Fruit fly (Drosophila melanogaster): ENCODE data around the gene CG32816.
"Not testable (repeated sequence)": the region's sequence is repeated elsewhere in the genome, so short reads cannot be mapped to it uniquely, and the experiment has no call there.

The CG32816 gene

DNA sequence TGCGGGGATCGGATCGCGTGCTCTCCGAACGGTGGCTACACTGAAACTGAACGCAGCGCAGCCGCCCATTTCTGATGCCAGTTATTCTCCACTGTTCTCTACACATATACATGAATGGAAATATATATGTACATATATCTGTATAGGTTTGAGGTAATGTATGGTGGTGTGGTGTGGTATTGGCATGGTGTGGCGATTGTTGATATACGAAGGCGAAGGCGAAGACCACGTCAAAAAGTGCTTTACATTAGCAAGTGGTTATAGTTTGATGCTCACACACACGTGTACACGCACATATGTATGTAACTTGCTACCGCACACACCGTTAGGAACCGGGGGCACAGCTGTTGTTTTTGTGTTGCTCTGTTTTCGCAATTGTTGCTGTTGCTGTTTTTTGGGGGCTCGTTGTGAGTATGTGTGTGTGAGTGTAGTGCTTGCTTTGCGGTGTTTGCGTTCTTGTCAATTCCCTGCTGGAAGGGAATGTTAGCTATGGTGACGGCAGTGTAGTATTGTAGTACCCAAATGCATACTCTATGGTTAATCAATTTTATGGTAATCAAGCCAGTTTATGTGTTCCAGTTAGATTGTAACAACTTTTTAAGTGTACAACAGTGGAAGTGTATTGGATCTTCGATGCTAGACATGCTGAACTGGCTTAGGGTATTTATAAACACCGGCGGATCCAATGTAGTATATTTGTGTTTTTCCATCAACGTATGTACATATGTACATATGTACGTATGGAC, 23.1 kb upstream of the CG32816 start, which contains the start of gene CG17896:
Gene CG17896, minus strand, starts transcription at position 51 of the 746 bp plus-strand sequence.
- TF ChIP-seq Myc (optimal IDR thresholded peaks at IDR 0.05) (no peak), h (optimal IDR thresholded peaks at IDR 0.05) (no peak)

DNA sequence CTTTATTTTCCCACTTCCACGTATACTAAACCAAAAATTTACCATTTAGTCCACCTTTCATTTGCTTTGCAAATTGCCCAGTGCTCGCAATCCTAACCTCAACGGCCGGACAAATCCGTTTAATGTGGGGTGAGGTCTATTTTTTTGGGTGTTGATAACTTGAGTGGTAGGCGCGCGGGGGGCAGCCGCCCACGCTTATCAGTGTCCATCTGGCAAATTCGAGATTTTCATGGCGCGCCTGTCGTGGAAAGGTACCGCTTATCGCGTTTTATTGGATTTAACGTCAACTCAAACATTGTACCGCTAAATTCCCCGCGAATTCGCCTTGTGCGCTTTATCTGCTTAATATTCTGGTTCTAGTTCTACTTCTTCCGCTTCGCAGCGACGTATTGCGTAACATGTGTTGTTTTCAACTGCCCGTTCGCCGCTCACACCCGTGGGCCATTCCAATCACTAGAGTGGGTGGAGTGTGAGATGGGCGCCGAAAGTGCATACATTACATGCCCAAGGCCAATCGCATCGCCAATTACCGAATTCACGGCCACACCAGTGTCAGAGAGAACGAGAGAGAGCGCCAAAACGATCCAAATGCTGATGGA, 22.3 kb upstream of the CG32816 start:
- TF ChIP-seq insv (optimal IDR thresholded peaks at IDR 0.05) (no peak), Myc (optimal IDR thresholded peaks at IDR 0.05) (no peak), Sin3A (optimal IDR thresholded peaks at IDR 0.05) (no peak)

- TF ChIP-seq h (optimal IDR thresholded peaks at IDR 0.05) (no peak), psq (optimal IDR thresholded peaks at IDR 0.05) (no peak), insv (optimal IDR thresholded peaks at IDR 0.05) (no peak), Sin3A (optimal IDR thresholded peaks at IDR 0.05) (no peak)
These were observed 17.0 kb upstream of the CG32816 start, which contains the start of the genes CG18273 and CG3156 for dm6 chrX:487517-487957. CG18273 (minus strand) TSS chrX:487581. CG3156 (plus strand) TSS chrX:487878.

DNA sequence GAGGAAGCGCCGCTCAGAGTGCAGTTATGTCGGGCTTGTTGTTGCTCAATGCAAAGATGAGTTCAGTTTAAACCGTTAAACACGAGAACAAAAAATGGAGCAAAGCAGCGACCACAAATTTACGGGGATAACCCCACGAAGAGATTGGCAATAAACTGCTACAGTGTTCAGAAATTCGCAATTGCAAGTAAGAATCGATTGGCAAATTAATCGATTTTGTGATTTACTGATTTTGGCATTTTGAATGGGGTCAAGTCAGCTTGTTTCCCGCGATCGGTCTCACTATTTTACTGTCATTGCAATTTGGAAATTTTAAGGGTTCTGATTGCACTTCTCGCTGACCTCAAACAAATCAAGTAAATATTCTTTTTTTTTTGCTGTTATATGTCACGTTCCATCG, 11.1 kb upstream of the CG32816 start, which contains the start of gene CG3176:
Gene CG3176, plus strand, starts transcription at position 221 of the 400 bp plus-strand sequence.
- not testable (repeated sequence) for TF ChIP-seq insv, Sin3A, ttk (optimal IDR thresholded peaks at IDR 0.05)

- TF ChIP-seq psq (optimal IDR thresholded peaks at IDR 0.05) (no peak), Myc (optimal IDR thresholded peaks at IDR 0.05) (no peak), h (optimal IDR thresholded peaks at IDR 0.05) (no peak), Sin3A (optimal IDR thresholded peaks at IDR 0.05) (no peak), ttk (optimal IDR thresholded peaks at IDR 0.05) (no peak), insv (optimal IDR thresholded peaks at IDR 0.05) (no peak)
These were observed 8.2 kb upstream of the CG32816 start, which contains the start of gene CG32817 for dm6 chrX:478766-479165. CG32817 (plus strand) TSS chrX:479066.

DNA sequence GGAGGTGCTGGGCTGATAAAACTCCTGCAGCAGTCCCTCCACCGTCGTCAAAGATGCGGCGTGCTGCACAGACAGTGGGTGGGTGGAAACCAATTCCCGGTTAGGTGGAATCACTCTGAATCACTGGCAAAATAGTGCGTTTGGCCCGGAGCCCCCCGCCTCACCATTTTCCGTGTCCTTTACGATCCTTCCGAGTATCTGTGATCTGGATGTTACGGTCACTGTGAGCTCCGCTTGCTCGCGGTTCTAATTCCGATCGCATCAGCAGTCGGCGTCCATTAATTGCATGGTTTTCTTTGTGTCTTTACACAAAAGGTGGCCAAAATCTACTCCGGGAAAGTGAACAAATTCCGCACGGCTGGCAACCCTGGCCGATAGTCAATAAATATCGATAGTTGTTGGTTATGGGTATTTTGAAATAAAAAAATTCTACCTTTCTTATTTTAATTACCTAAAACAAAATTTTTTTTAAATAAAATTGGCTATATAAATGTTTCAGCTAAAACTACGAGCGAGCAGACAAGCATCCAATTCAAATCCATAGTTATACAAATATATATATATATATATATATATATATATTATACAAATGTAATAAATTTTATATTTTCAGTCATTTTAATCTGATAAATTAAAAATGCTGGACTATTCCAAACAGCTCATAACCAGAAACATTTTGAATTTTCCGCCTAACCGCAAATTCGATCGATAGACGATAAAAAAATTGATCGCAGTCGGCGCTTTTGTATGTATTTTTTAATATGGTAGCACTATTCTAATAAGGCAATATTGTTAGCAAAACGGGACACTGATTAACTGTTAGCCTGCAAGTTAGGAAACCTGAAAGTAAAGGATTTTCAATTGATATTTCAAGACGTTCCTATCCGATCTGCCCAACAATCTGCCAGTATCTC, 6.0 kb upstream of the CG32816 start, which contains the start of the genes ebo and CG13373:
Gene ebo, minus strand, starts transcription at position 350 of the 914 bp plus-strand sequence.
Gene CG13373, plus strand, starts transcription at position 755 of the 914 bp plus-strand sequence.
- TF ChIP-seq ttk (optimal IDR thresholded peaks at IDR 0.05) (no peak), Myc (optimal IDR thresholded peaks at IDR 0.05) (no peak), Sin3A (optimal IDR thresholded peaks at IDR 0.05) (no peak), psq (optimal IDR thresholded peaks at IDR 0.05) (no peak), insv (optimal IDR thresholded peaks at IDR 0.05) (no peak), h (optimal IDR thresholded peaks at IDR 0.05) (no peak)

DNA sequence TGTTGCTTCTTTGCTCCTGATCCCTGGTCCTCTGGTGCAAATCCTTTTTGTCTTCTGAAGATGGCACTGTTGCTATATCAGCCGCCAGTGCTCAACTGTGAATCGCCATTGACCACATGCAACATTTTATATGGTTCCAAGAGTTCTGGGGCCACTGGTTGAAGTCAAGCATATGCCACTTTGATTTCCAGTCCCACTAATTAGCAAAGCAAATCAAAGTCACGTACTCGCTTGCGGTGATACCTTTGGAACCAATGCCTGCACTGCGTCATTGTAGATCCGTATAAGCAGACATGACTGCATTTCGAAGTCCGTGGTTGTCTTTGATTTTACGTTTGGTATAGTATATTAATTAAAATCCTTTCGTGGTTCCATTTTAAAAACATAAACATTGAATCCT, 1.3 kb downstream of the CG32816 start, which contains the start of gene Cyp4g1:
Gene Cyp4g1, minus strand, starts transcription at position 101 of the 400 bp plus-strand sequence.
- TF ChIP-seq Myc (optimal IDR thresholded peaks at IDR 0.05) (no peak), h (optimal IDR thresholded peaks at IDR 0.05) (no peak), Sin3A (optimal IDR thresholded peaks at IDR 0.05) (no peak), ttk (optimal IDR thresholded peaks at IDR 0.05) (no peak), psq (optimal IDR thresholded peaks at IDR 0.05) (no peak), insv (optimal IDR thresholded peaks at IDR 0.05) (no peak)

DNA sequence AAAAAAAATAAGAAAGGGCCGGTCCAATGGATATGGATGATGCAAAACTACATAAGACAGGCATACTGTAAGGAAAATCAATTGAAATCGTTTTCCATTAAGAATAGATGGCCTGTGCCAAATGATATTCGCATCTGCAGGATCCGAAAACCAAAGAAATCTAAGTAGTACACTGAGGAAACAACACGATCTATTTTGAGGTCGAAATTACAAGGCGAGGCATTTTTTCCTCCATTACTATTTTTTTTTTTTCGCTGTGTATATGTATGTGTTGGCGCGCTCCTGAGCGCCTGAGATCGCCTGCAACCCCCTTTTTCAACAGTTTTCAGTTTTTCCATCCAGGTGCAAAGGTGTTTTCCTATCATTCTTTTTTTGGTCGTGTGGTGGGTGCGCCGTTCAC, 6.6 kb downstream of the CG32816 start:
- TF ChIP-seq Myc (optimal IDR thresholded peaks at IDR 0.05) (no peak), ttk (optimal IDR thresholded peaks at IDR 0.05) (no peak), insv (optimal IDR thresholded peaks at IDR 0.05) (no peak), h (optimal IDR thresholded peaks at IDR 0.05) (no peak), psq (optimal IDR thresholded peaks at IDR 0.05) (no peak), Sin3A (optimal IDR thresholded peaks at IDR 0.05) (no peak)

- TF ChIP-seq Myc (optimal IDR thresholded peaks at IDR 0.05) (no peak), psq (optimal IDR thresholded peaks at IDR 0.05) (no peak), Sin3A (optimal IDR thresholded peaks at IDR 0.05) (no peak), insv (optimal IDR thresholded peaks at IDR 0.05) (no peak), h (optimal IDR thresholded peaks at IDR 0.05) (no peak), ttk (optimal IDR thresholded peaks at IDR 0.05) (no peak)
These were observed 10.1 kb downstream of the CG32816 start, which contains the start of gene ase for dm6 chrX:460447-460846. ase (plus strand) TSS chrX:460747.

DNA sequence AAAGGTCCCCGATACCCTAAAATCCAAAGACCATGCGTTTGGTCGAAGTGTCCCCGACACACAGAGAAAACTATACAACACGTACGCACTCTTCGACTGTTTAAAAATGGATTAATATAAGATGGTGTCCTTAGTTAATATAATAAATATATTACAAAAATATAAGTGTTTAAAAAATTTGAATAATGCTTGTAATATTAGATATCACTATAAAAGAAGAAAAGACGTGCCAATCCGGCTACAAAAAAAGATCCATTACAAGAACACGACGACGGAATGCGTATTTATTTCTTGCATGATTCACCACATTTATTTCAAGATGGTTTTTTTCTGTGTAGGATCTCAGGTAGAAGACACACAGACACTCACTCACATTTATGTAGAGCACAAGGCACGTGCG, 12.7 kb downstream of the CG32816 start:
- TF ChIP-seq Myc (optimal IDR thresholded peaks at IDR 0.05) (no peak), h (optimal IDR thresholded peaks at IDR 0.05) (no peak), Sin3A (optimal IDR thresholded peaks at IDR 0.05) (no peak), psq (optimal IDR thresholded peaks at IDR 0.05) (no peak), ttk (optimal IDR thresholded peaks at IDR 0.05) (no peak), insv (optimal IDR thresholded peaks at IDR 0.05) (no peak)

DNA sequence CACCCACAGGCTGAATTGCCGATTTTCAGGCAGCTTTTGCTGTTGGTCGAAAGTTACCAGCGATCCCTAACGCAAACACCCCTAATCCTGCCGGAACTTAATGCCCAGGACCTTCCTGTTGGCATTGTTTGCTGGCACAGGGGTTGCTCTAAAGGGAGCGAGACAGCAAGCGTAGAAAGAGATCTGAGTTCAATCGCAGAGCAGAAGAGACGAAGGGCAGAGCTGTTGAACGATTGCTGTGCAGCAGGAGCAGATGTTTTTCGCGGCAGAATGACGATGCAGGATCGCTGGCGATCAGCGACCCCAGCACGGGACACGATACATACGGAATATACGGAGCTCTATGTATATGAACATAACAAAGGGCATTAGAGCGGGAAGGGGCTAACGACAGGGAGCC, 13.6 kb downstream of the CG32816 start:
- TF ChIP-seq psq (optimal IDR thresholded peaks at IDR 0.05) (no peak), insv (optimal IDR thresholded peaks at IDR 0.05) (no peak), ttk (optimal IDR thresholded peaks at IDR 0.05) (no peak), h (optimal IDR thresholded peaks at IDR 0.05) (no peak), Sin3A (optimal IDR thresholded peaks at IDR 0.05) (no peak), Myc (optimal IDR thresholded peaks at IDR 0.05) (no peak)
